Fruit fly (Drosophila melanogaster): Measurements from ENCODE around the gene CG6695.

The CG6695 gene

dm6 chr3R:24661679-24662411, 6.9 kb downstream of the CG6695 start, which contains the start of gene Ppox:
Gene Ppox, minus strand, starts transcription at chr3R:24661851.
- no peak for TF ChIP-seq noc (tag; optimal IDR thresholded peaks at IDR 0.05)

dm6 chr3R:24662412-24662796, 7.4 kb downstream of the CG6695 start, which contains the start of gene slo:
Gene slo, plus strand, starts transcription at chr3R:24662491.
- TF ChIP-seq noc (tag; optimal IDR thresholded peaks at IDR 0.05): no peak

dm6 chr3R:24663044-24663443, 8.1 kb downstream of the CG6695 start:
- TF ChIP-seq noc (tag; optimal IDR thresholded peaks at IDR 0.05): no peak

- no peak for TF ChIP-seq noc (tag; optimal IDR thresholded peaks at IDR 0.05)
These were observed 12.7 kb downstream of the CG6695 start for dm6 chr3R:24667538-24668207.

dm6 chr3R:24671662-24672061, 16.7 kb downstream of the CG6695 start:
- no peak for TF ChIP-seq noc (tag; optimal IDR thresholded peaks at IDR 0.05)

- no peak for TF ChIP-seq noc (tag; optimal IDR thresholded peaks at IDR 0.05)
These were observed 37.9 kb downstream of the CG6695 start for dm6 chr3R:24692863-24693262.

- TF ChIP-seq noc (tag; optimal IDR thresholded peaks at IDR 0.05): no peak
These were observed 44.3 kb downstream of the CG6695 start for dm6 chr3R:24699309-24699708.
